Fruit fly (Drosophila melanogaster) whole organism: ENCODE measurements around the gene Npc2e.

Source experiments
- CG8478 ChIP-seq: fragments of >200 bp; optimal IDR thresholded peaks from 2 replicates; lab custom pipeline; 2018; ENCODE audit warnings: inconsistent platforms
- Dll ChIP-seq: fragments of >200 bp; optimal IDR thresholded peaks from 2 replicates; lab custom pipeline; 2017
- EcR ChIP-seq, 2 experiments: fragments of >200 bp; optimal IDR thresholded peaks; 2 replicates each; lab custom pipeline; 2017; ENCODE audit warnings: missing biosample characterization in 2 of 2, missing genetic modification characterization in 2 of 2, missing genetic modification reagents in 2 of 2
- pan ChIP-seq: fragments of >200 bp; optimal IDR thresholded peaks from 2 replicates; lab custom pipeline; 2017
- psq ChIP-seq: fragments of >200 bp; optimal IDR thresholded peaks from 2 replicates; lab custom pipeline; 2017
- usp ChIP-seq: fragments of >200 bp; optimal IDR thresholded peaks from 2 replicates; lab custom pipeline; 2017; ENCODE audit warnings: missing biosample characterization, missing genetic modification characterization, mixed read lengths

- TF ChIP-seq EcR (GFP tag; optimal IDR thresholded peaks at IDR 0.05; lab: Kevin White, UChicago) (no peak), pan (no peak), Dll (lab: Kevin White, UChicago) (no peak), psq (lab: Kevin White, UChicago) (no peak), usp (GFP tag; lab: Kevin White, UChicago) (no peak), CG8478 (lab: Kevin White, UChicago) (no peak)
These were observed 23.5 kb downstream of the Npc2e start for dm6 chr3R:10076665-10077064.
